Worm (Caenorhabditis elegans) whole organism, mixed stage, embryonic: Measurements from ENCODE around the gene dyc-1.
A peak's percentile ranks its signal among the peaks of the same experiment; 100 is the strongest.

Source experiments
- M03D4.4 ChIP-seq: sonication (generic microtip); optimal IDR thresholded peaks from 2 replicates; lab custom pipeline; 2017; ENCODE audit warnings: mild to moderate bottlenecking, missing genetic modification characterization, missing compliant biosample characterization
- bed-3 ChIP-seq: fragments of 200-800 bp; sonication (Bioruptor generic); optimal IDR thresholded peaks from 3 replicates; lab custom pipeline; 2018; ENCODE audit warnings: mild to moderate bottlenecking, missing genetic modification characterization, moderate library complexity, missing compliant biosample characterization
- blmp-1 ChIP-seq: fragments of 150-350 bp; optimal IDR thresholded peaks from 2 replicates; lab custom pipeline; 2014; ENCODE audit warnings: missing biosample characterization, missing genetic modification characterization
- ceh-39 ChIP-seq: fragments of 150-350 bp; optimal IDR thresholded peaks from 2 replicates; lab custom pipeline; 2014; ENCODE audit warnings: missing biosample characterization, missing genetic modification characterization
- ceh-43 ChIP-seq: fragments of 200-800 bp; sonication (Bioruptor generic); optimal IDR thresholded peaks from 2 replicates; lab custom pipeline; 2018; ENCODE audit warnings: mild to moderate bottlenecking, missing genetic modification characterization, moderate library complexity, missing compliant biosample characterization
- ceh-83 ChIP-seq: fragments of 200-800 bp; sonication (Bioruptor generic); optimal IDR thresholded peaks from 2 replicates; lab custom pipeline; 2018; ENCODE audit warnings: mild to moderate bottlenecking, missing genetic modification characterization, missing compliant biosample characterization
- ces-1 ChIP-seq: fragments of 150-350 bp; optimal IDR thresholded peaks from 2 replicates; lab custom pipeline; 2014; ENCODE audit warnings: missing biosample characterization, missing genetic modification reagents, missing genetic modification characterization
- cnd-1 ChIP-seq: fragments of 200-800 bp; sonication (Bioruptor generic); optimal IDR thresholded peaks from 2 replicates; lab custom pipeline; 2018; ENCODE audit warnings: mild to moderate bottlenecking, missing genetic modification characterization, missing compliant biosample characterization
- drap-1 ChIP-seq: fragments of 200-800 bp; sonication (Bioruptor generic); optimal IDR thresholded peaks from 3 replicates; lab custom pipeline; 2018; ENCODE audit warnings: mild to moderate bottlenecking, missing genetic modification characterization, missing compliant biosample characterization
- elt-1 ChIP-seq: sonication (generic microtip); optimal IDR thresholded peaks from 2 replicates; lab custom pipeline; 2017; ENCODE audit warnings: missing genetic modification characterization, mild to moderate bottlenecking, missing compliant biosample characterization, antibody characterized with exemption, moderate library complexity, borderline replicate concordance; ENCODE audit not compliant: insufficient read depth
- flh-1 ChIP-seq: fragments of 200-800 bp; sonication (Bioruptor generic); optimal IDR thresholded peaks from 2 replicates; lab custom pipeline; 2018; ENCODE audit warnings: mild to moderate bottlenecking, missing genetic modification characterization, moderate library complexity, missing compliant biosample characterization
- ham-2 ChIP-seq: fragments of 200-800 bp; sonication (Bioruptor generic); optimal IDR thresholded peaks from 2 replicates; lab custom pipeline; 2018; ENCODE audit warnings: mild to moderate bottlenecking, missing genetic modification characterization, missing compliant biosample characterization
- hlh-1 ChIP-seq: fragments of 150-350 bp; optimal IDR thresholded peaks from 2 replicates; lab custom pipeline; 2014; ENCODE audit warnings: missing biosample characterization, missing genetic modification reagents, missing genetic modification characterization
- lin-13 ChIP-seq: fragments of 150-350 bp; optimal IDR thresholded peaks from 2 replicates; lab custom pipeline; 2014; ENCODE audit warnings: missing biosample characterization, missing genetic modification characterization
- lsy-2 ChIP-seq: fragments of 150-350 bp; optimal IDR thresholded peaks from 2 replicates; lab custom pipeline; 2014; ENCODE audit warnings: missing biosample characterization, missing genetic modification characterization
- mep-1 ChIP-seq: fragments of 150-350 bp; optimal IDR thresholded peaks from 2 replicates; lab custom pipeline; 2017; ENCODE audit warnings: missing biosample characterization, missing genetic modification reagents, missing genetic modification characterization, inconsistent platforms
- mls-2 ChIP-seq: sonication (generic microtip); optimal IDR thresholded peaks from 2 replicates; lab custom pipeline; 2016; ENCODE audit warnings: mild to moderate bottlenecking, missing genetic modification characterization, moderate library complexity, missing compliant biosample characterization
- nhr-2 ChIP-seq: fragments of 150-350 bp; optimal IDR thresholded peaks from 2 replicates; lab custom pipeline; 2014; ENCODE audit warnings: missing biosample characterization, missing genetic modification characterization
- nhr-237 ChIP-seq: fragments of 150-350 bp; optimal IDR thresholded peaks from 2 replicates; lab custom pipeline; 2014; ENCODE audit warnings: missing biosample characterization, missing genetic modification characterization
- nhr-28 ChIP-seq: fragments of 150-350 bp; optimal IDR thresholded peaks from 2 replicates; lab custom pipeline; 2014; ENCODE audit warnings: missing biosample characterization, missing genetic modification characterization
- pha-4 ChIP-seq: fragments of 150-350 bp; optimal IDR thresholded peaks from 2 replicates; lab custom pipeline; 2018; ENCODE audit warnings: missing biosample characterization, missing genetic modification reagents, missing genetic modification characterization
- sem-2 ChIP-seq: fragments of 200-800 bp; sonication (Bioruptor generic); optimal IDR thresholded peaks from 2 replicates; lab custom pipeline; 2018; ENCODE audit warnings: mild to moderate bottlenecking, missing genetic modification characterization, missing compliant biosample characterization
- snpc-4 ChIP-seq: fragments of 150-350 bp; optimal IDR thresholded peaks from 2 replicates; lab custom pipeline; 2014; ENCODE audit warnings: missing biosample characterization, missing genetic modification characterization
- sptf-1 ChIP-seq: sonication (generic microtip); optimal IDR thresholded peaks from 2 replicates; lab custom pipeline; 2017; ENCODE audit warnings: mild to moderate bottlenecking, missing genetic modification characterization, moderate library complexity, missing compliant biosample characterization
- tbx-8 ChIP-seq: fragments of 200-800 bp; sonication (Bioruptor generic); optimal IDR thresholded peaks from 2 replicates; lab custom pipeline; 2018; ENCODE audit warnings: mild to moderate bottlenecking, missing genetic modification characterization, moderate library complexity, missing compliant biosample characterization
- unc-120 ChIP-seq: sonication (generic microtip); optimal IDR thresholded peaks from 2 replicates; lab custom pipeline; 2017; ENCODE audit warnings: missing genetic modification characterization, missing compliant biosample characterization; ENCODE audit not compliant: poor library complexity, severe bottlenecking
- unc-39 ChIP-seq: fragments of 150-350 bp; optimal IDR thresholded peaks from 2 replicates; lab custom pipeline; 2014; ENCODE audit warnings: missing biosample characterization, missing genetic modification characterization
- unc-62 ChIP-seq: fragments of 150-350 bp; optimal IDR thresholded peaks from 2 replicates; lab custom pipeline; 2014; ENCODE audit warnings: missing biosample characterization, missing genetic modification reagents, missing genetic modification characterization
- zip-8 ChIP-seq: fragments of 150-350 bp; optimal IDR thresholded peaks from 2 replicates; lab custom pipeline; 2014; ENCODE audit warnings: missing biosample characterization, missing genetic modification characterization
- ztf-11 ChIP-seq: fragments of 150-350 bp; optimal IDR thresholded peaks from 2 replicates; lab custom pipeline; 2014; ENCODE audit warnings: missing biosample characterization, missing genetic modification characterization

dyc-1 gene

ce11 chrX:14069528-14069927 is 20.2 kb downstream of the dyc-1 start:
- peak; percentile 39 for TF ChIP-seq zip-8 (tag; lab: Kevin White, UChicago)
- no peak for TF ChIP-seq lsy-2
- peak; percentile 52 for TF ChIP-seq blmp-1 (tag; lab: Kevin White, UChicago)

ce11 chrX:14070950-14071349 is 21.6 kb downstream of the dyc-1 start, which contains the start of gene C33G3.4:
Gene C33G3.4, plus strand, starts transcription at chrX:14071162.
- TF ChIP-seq nhr-2 (tag; lab: Kevin White, UChicago) (no peak), mep-1 (no peak), sem-2 (GFP tag; lab: Kevin White, UChicago) (no peak), flh-1 (GFP tag; lab: Kevin White, UChicago) (no peak), hlh-1 (no peak), elt-1 (tag; lab: Kevin White, UChicago) (no peak), tbx-8 (no peak), sptf-1 (tag; lab: Kevin White, UChicago) (no peak)
- TF ChIP-seq, all 35 proteins: peak for 0

- TF ChIP-seq ceh-83, result no peak
- no peak for TF ChIP-seq nhr-237
- no peak for TF ChIP-seq sptf-1 (tag; lab: Kevin White, UChicago)
- TF ChIP-seq sem-2 (GFP tag; lab: Kevin White, UChicago), result no peak
- TF ChIP-seq M03D4.4 (tag; lab: Kevin White, UChicago), result no peak
- TF ChIP-seq cnd-1 (tag; lab: Kevin White, UChicago), result no peak
- TF ChIP-seq ceh-39, result no peak
- TF ChIP-seq nhr-28, result no peak
- no peak for TF ChIP-seq blmp-1 (tag; lab: Kevin White, UChicago)
- TF ChIP-seq flh-1 (GFP tag; lab: Kevin White, UChicago), result no peak
- TF ChIP-seq elt-1 (tag; lab: Kevin White, UChicago), result no peak
- TF ChIP-seq ceh-43 (GFP tag; lab: Kevin White, UChicago), result no peak
- TF ChIP-seq ztf-11 (tag; lab: Kevin White, UChicago), result no peak
These were observed 29.2 kb downstream of the dyc-1 start, which contains the start of gene C33G3.5 for ce11 chrX:14078574-14078973. Gene C33G3.5, minus strand, starts transcription at chrX:14078674.

ce11 chrX:14084230-14084629 is 34.9 kb downstream of the dyc-1 start, which contains the start of gene C33G3.6:
Gene C33G3.6, minus strand, starts transcription at chrX:14084330.
- no peak for TF ChIP-seq nhr-237
- TF ChIP-seq hlh-1, result peak; percentile 16

- TF ChIP-seq unc-62 (GFP tag; lab: Kevin White, UChicago) (no peak), elt-1 (tag; lab: Kevin White, UChicago) (no peak), unc-120 (tag; lab: Kevin White, UChicago) (no peak), nhr-2 (tag; lab: Kevin White, UChicago) (no peak), ham-2 (GFP tag; lab: Kevin White, UChicago) (no peak), mls-2 (no peak), ceh-83 (no peak), bed-3 (GFP tag; lab: Kevin White, UChicago) (no peak), flh-1 (GFP tag; lab: Kevin White, UChicago) (no peak), blmp-1 (tag; lab: Kevin White, UChicago) (no peak), cnd-1 (tag; lab: Kevin White, UChicago) (no peak), M03D4.4 (tag; lab: Kevin White, UChicago) (no peak), sptf-1 (tag; lab: Kevin White, UChicago) (no peak), nhr-237 (no peak), ces-1 (GFP tag; lab: Kevin White, UChicago) (no peak), hlh-1 (no peak), drap-1 (no peak), tbx-8 (no peak), nhr-28 (no peak), snpc-4 (tag; lab: Kevin White, UChicago) (no peak)
These were observed 35.9 kb downstream of the dyc-1 start, which contains the start of gene F16B12.1 for ce11 chrX:14085208-14085607. Gene F16B12.1, plus strand, starts transcription at chrX:14085508.

- TF ChIP-seq mep-1 (no peak), sptf-1 (tag; lab: Kevin White, UChicago) (no peak), lin-13 (tag; lab: Kevin White, UChicago) (no peak), mls-2 (no peak), drap-1 (no peak), unc-120 (tag; lab: Kevin White, UChicago) (no peak), ces-1 (GFP tag; lab: Kevin White, UChicago) (no peak), hlh-1 (no peak), snpc-4 (tag; lab: Kevin White, UChicago) (no peak), zip-8 (tag; lab: Kevin White, UChicago) (no peak), pha-4 (tag; lab: Kevin White, UChicago) (no peak), ceh-43 (GFP tag; lab: Kevin White, UChicago) (no peak), unc-39 (tag; lab: Kevin White, UChicago) (no peak), lsy-2 (no peak), nhr-237 (no peak), blmp-1 (tag; lab: Kevin White, UChicago) (no peak)
These were observed 40.8 kb downstream of the dyc-1 start, which contains the start of gene dsl-4 for ce11 chrX:14090089-14090488. Gene dsl-4, plus strand, starts transcription at chrX:14090389.
